Worm (Caenorhabditis elegans) whole organism, early embryonic: ENCODE data around the gene dyf-18.

ENCODE experiments used
- B0310.2 ChIP-seq: sonication (generic microtip); optimal IDR thresholded peaks from 2 replicates; lab custom pipeline; 2016; ENCODE audit warnings: mild to moderate bottlenecking, missing genetic modification characterization, missing compliant biosample characterization
- F13C5.2 ChIP-seq: sonication (generic microtip); optimal IDR thresholded peaks from 2 replicates; lab custom pipeline; 2017; ENCODE audit warnings: mild to moderate bottlenecking, missing genetic modification characterization, inconsistent platforms, missing compliant biosample characterization
- aly-1 ChIP-seq: sonication (generic microtip); optimal IDR thresholded peaks from 2 replicates; lab custom pipeline; 2016; ENCODE audit warnings: missing genetic modification characterization, missing compliant biosample characterization
- ama-1 ChIP-seq: fragments of 150-350 bp; optimal IDR thresholded peaks from 2 replicates; lab custom pipeline; 2014
- ceh-13 ChIP-seq: fragments of 200-800 bp; sonication (Bioruptor generic); optimal IDR thresholded peaks from 2 replicates; lab custom pipeline; 2018; ENCODE audit warnings: mild to moderate bottlenecking, missing genetic modification characterization, missing compliant biosample characterization
- ceh-36 ChIP-seq: sonication (generic microtip); optimal IDR thresholded peaks from 2 replicates; lab custom pipeline; 2016; ENCODE audit warnings: missing genetic modification characterization, inconsistent platforms, missing compliant biosample characterization
- ets-7 ChIP-seq: sonication (generic microtip); optimal IDR thresholded peaks from 2 replicates; lab custom pipeline; 2016; ENCODE audit warnings: missing genotype, missing genetic modification characterization, missing compliant biosample characterization
- flt-1 ChIP-seq: fragments of 200-800 bp; sonication (Bioruptor generic); IDR thresholded peaks from 2 replicates; pipeline ENCODE4 v1.3.6; 2022; ENCODE audit warnings: missing genetic modification characterization, missing compliant biosample characterization
- hmbx-1 ChIP-seq: sonication (generic microtip); optimal IDR thresholded peaks from 2 replicates; lab custom pipeline; 2016; ENCODE audit warnings: mild to moderate bottlenecking, missing genetic modification characterization, missing compliant biosample characterization
- hmg-4 ChIP-seq: fragments of 200-800 bp; sonication (Bioruptor generic); optimal IDR thresholded peaks from 2 replicates; lab custom pipeline; 2018; ENCODE audit warnings: mild to moderate bottlenecking, missing genetic modification characterization, missing compliant biosample characterization
- hnd-1 ChIP-seq: sonication (generic microtip); optimal IDR thresholded peaks from 2 replicates; lab custom pipeline; 2016; ENCODE audit warnings: missing genetic modification characterization, missing compliant biosample characterization
- pes-1 ChIP-seq: fragments of 200-800 bp; sonication (Bioruptor generic); IDR thresholded peaks from 2 replicates; pipeline ENCODE4 v1.3.6; 2022; ENCODE audit warnings: missing genetic modification reagents, missing genetic modification characterization, missing compliant biosample characterization
- scrt-1 ChIP-seq: fragments of 200-800 bp; sonication (Bioruptor generic); IDR thresholded peaks from 2 replicates; pipeline ENCODE4 v1.3.6; 2022; ENCODE audit warnings: missing genetic modification characterization, missing compliant biosample characterization
- sea-1 ChIP-seq: fragments of 200-800 bp; sonication (Bioruptor generic); conservative IDR thresholded peaks from 2 replicates; pipeline ENCODE4 v1.3.6; 2022; ENCODE audit warnings: missing genetic modification characterization, missing compliant biosample characterization
- tbx-11 ChIP-seq: fragments of 200-800 bp; sonication (Bioruptor generic); IDR thresholded peaks from 2 replicates; pipeline ENCODE4 v1.3.6; 2022; ENCODE audit warnings: missing genetic modification characterization, missing compliant biosample characterization
- tbx-37 ChIP-seq: fragments of 200-800 bp; sonication (Bioruptor generic); conservative IDR thresholded peaks from 2 replicates; pipeline ENCODE4 v1.3.6; 2022; ENCODE audit warnings: missing genetic modification reagents, missing genetic modification characterization, missing compliant biosample characterization
- tra-4 ChIP-seq: sonication (generic microtip); optimal IDR thresholded peaks from 2 replicates; lab custom pipeline; 2017; ENCODE audit warnings: missing genetic modification characterization, missing compliant biosample characterization

Gene dyf-18

ce11 chrIV:11799240-11799639 is 1.7 kb downstream of the dyf-18 start:
- TF ChIP-seq ama-1 (lab: Kevin White, UChicago) (no peak), hmbx-1 (tag; lab: Kevin White, UChicago) (no peak)

- no peak for TF ChIP-seq ceh-36
- no peak for TF ChIP-seq tra-4
- TF ChIP-seq tbx-11 (GFP tag; lab: Robert Waterston, UW) = no peak
- TF ChIP-seq hmbx-1 (tag; lab: Kevin White, UChicago) = no peak
- no peak for TF ChIP-seq hmg-4
- no peak for TF ChIP-seq scrt-1
- TF ChIP-seq B0310.2 (tag; lab: Kevin White, UChicago) = no peak
- TF ChIP-seq aly-1 (tag; lab: Kevin White, UChicago) = no peak
- no peak for TF ChIP-seq F13C5.2
- no peak for TF ChIP-seq hnd-1
Measured at ce11 chrIV:11796818-11797217, 4.2 kb downstream of the dyf-18 start.

ce11 chrIV:11795964-11796363 is 5.0 kb downstream of the dyf-18 start:
- TF ChIP-seq sea-1 (GFP tag; lab: Robert Waterston, UW) (no peak), hmg-4 (no peak), ceh-36 (no peak), hmbx-1 (tag; lab: Kevin White, UChicago) (no peak), pes-1 (no peak), ama-1 (lab: Kevin White, UChicago) (no peak), scrt-1 (no peak), hnd-1 (no peak), F13C5.2 (no peak), tbx-11 (GFP tag; lab: Robert Waterston, UW) (no peak), B0310.2 (tag; lab: Kevin White, UChicago) (no peak)

- TF ChIP-seq scrt-1 (no peak), hmg-4 (no peak), pes-1 (no peak), flt-1 (GFP tag; lab: Robert Waterston, UW) (no peak), ama-1 (lab: Kevin White, UChicago) (no peak), ets-7 (tag; lab: Kevin White, UChicago) (no peak), hmbx-1 (tag; lab: Kevin White, UChicago) (no peak), F13C5.2 (no peak), tbx-11 (GFP tag; lab: Robert Waterston, UW) (no peak), tbx-37 (no peak), sea-1 (GFP tag; lab: Robert Waterston, UW) (no peak), ceh-13 (no peak)
Measured at ce11 chrIV:11793170-11793569, 7.8 kb downstream of the dyf-18 start.

ce11 chrIV:11792495-11792894 is 8.5 kb downstream of the dyf-18 start, which contains the start of gene H01G02.3:
TSS of gene H01G02.3 (minus strand) at chrIV:11792595.
- no peak for TF ChIP-seq hmbx-1 (tag; lab: Kevin White, UChicago)

- TF ChIP-seq ets-7 (tag; lab: Kevin White, UChicago) (no peak), pes-1 (no peak), sea-1 (GFP tag; lab: Robert Waterston, UW) (no peak), hmbx-1 (tag; lab: Kevin White, UChicago) (no peak), F13C5.2 (no peak)
Measured at ce11 chrIV:11788383-11788963, 12.5 kb downstream of the dyf-18 start.

ce11 chrIV:11787793-11788192 is 13.2 kb downstream of the dyf-18 start:
- no peak for TF ChIP-seq B0310.2 (tag; lab: Kevin White, UChicago)
- TF ChIP-seq flt-1 (GFP tag; lab: Robert Waterston, UW) = no peak
- no peak for TF ChIP-seq sea-1 (GFP tag; lab: Robert Waterston, UW)
- no peak for TF ChIP-seq ets-7 (tag; lab: Kevin White, UChicago)
- TF ChIP-seq ceh-36 = no peak
- no peak for TF ChIP-seq hmbx-1 (tag; lab: Kevin White, UChicago)
- no peak for TF ChIP-seq aly-1 (tag; lab: Kevin White, UChicago)
- no peak for TF ChIP-seq ama-1 (lab: Kevin White, UChicago)
- no peak for TF ChIP-seq tra-4
- TF ChIP-seq tbx-37 = no peak
- no peak for TF ChIP-seq hnd-1
- no peak for TF ChIP-seq F13C5.2
- TF ChIP-seq tbx-11 (GFP tag; lab: Robert Waterston, UW) = no peak
- no peak for TF ChIP-seq ceh-13

ce11 chrIV:11785064-11785840 is 15.7 kb downstream of the dyf-18 start:
- TF ChIP-seq hnd-1 (no peak), B0310.2 (tag; lab: Kevin White, UChicago) (no peak), F13C5.2 (no peak), tbx-37 (no peak), sea-1 (GFP tag; lab: Robert Waterston, UW) (no peak), tra-4 (no peak), ama-1 (lab: Kevin White, UChicago) (no peak), ceh-13 (no peak), hmbx-1 (tag; lab: Kevin White, UChicago) (no peak), scrt-1 (no peak), tbx-11 (GFP tag; lab: Robert Waterston, UW) (no peak), hmg-4 (no peak), ets-7 (tag; lab: Kevin White, UChicago) (no peak), ceh-36 (no peak), flt-1 (GFP tag; lab: Robert Waterston, UW) (no peak), aly-1 (tag; lab: Kevin White, UChicago) (no peak), pes-1 (no peak)
